Worm (Caenorhabditis elegans) whole organism, L3 larva: Measurements from ENCODE around the gene M03A1.8.

ENCODE experiments used
- ama-1 ChIP-seq: fragments of 150-350 bp; optimal IDR thresholded peaks from 2 replicates; lab custom pipeline; 2018
- ceh-16 ChIP-seq: sonication (generic microtip); optimal IDR thresholded peaks from 2 replicates; lab custom pipeline; 2017; ENCODE audit warnings: missing biosample characterization, missing genetic modification characterization
- ceh-28 ChIP-seq: fragments of 150-350 bp; optimal IDR thresholded peaks from 2 replicates; lab custom pipeline; 2014; ENCODE audit warnings: missing biosample characterization, missing genetic modification reagents, missing genetic modification characterization
- egl-5 ChIP-seq: fragments of 150-350 bp; optimal IDR thresholded peaks from 2 replicates; lab custom pipeline; 2017; ENCODE audit warnings: missing biosample characterization, missing genetic modification reagents, missing genetic modification characterization, inconsistent platforms
- elt-1 ChIP-seq: fragments of 150-350 bp; optimal IDR thresholded peaks from 2 replicates; lab custom pipeline; 2014; ENCODE audit warnings: missing biosample characterization, missing genetic modification characterization
- elt-3 ChIP-seq, 3 experiments: fragments of 150-350 bp in 1 of 3; sonication (generic microtip) in 2 of 3; optimal IDR thresholded peaks; 2 replicates in 2 of 3; 4 replicates in 1 of 3; lab custom pipeline; 2014 to 2017; ENCODE audit warnings: missing biosample characterization in 3 of 3, missing genetic modification characterization in 3 of 3
- fkh-10 ChIP-seq: sonication (generic microtip); optimal IDR thresholded peaks from 2 replicates; lab custom pipeline; 2017; ENCODE audit warnings: missing biosample characterization, missing genetic modification reagents, missing genetic modification characterization
- jun-1 ChIP-seq: fragments of 150-350 bp; optimal IDR thresholded peaks from 2 replicates; lab custom pipeline; 2014; ENCODE audit warnings: missing biosample characterization, missing genetic modification reagents, missing genetic modification characterization
- nfya-1 ChIP-seq: sonication (generic microtip); optimal IDR thresholded peaks from 2 replicates; lab custom pipeline; 2017; ENCODE audit warnings: missing genetic modification characterization, mild to moderate bottlenecking, missing compliant biosample characterization, antibody characterized with exemption, moderate library complexity; ENCODE audit not compliant: insufficient read depth
- nhr-11 ChIP-seq: fragments of 150-350 bp; optimal IDR thresholded peaks from 2 replicates; lab custom pipeline; 2014; ENCODE audit warnings: missing biosample characterization, missing genetic modification characterization
- nhr-12 ChIP-seq: fragments of 150-350 bp; optimal IDR thresholded peaks from 2 replicates; lab custom pipeline; 2014; ENCODE audit warnings: missing biosample characterization, missing genetic modification characterization
- nhr-43 ChIP-seq: sonication (generic microtip); optimal IDR thresholded peaks from 2 replicates; lab custom pipeline; 2016; ENCODE audit warnings: mild to moderate bottlenecking, missing genetic modification characterization, missing compliant biosample characterization; ENCODE audit not compliant: poor library complexity, severe bottlenecking
- nhr-76 ChIP-seq: fragments of 150-350 bp; sonication (generic microtip); optimal IDR thresholded peaks from 5 replicates; lab custom pipeline; 2014; ENCODE audit warnings: missing biosample characterization, missing genetic modification characterization
- snpc-4 ChIP-seq: fragments of 150-350 bp; optimal IDR thresholded peaks from 2 replicates; lab custom pipeline; 2014; ENCODE audit warnings: missing biosample characterization, missing genetic modification characterization

DNA sequence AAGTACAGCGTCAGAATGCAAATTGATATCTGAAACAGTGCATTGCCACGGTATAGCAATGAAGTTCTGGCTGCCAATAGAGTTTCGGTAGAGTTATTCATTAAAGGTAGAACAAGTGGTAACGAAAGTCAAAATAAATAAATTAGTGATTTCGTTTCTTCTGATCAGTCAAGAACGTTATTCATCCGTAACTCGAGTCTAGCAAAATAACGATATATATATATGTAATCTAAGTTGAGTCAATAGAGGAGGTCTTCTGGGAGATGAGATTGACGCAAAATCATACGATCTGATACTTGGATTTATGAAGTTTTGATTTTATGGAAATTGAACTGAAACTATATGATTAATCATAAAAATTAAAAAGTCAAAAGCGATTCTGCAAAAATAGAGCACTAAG lies 32.3 kb upstream of the M03A1.8 start, which contains the start of gene sra-35:
- TF ChIP-seq elt-3 (tag; optimal IDR thresholded peaks at IDR 0.05; lab: Kevin White, UChicago) (no peak), elt-1 (no peak), ceh-28 (tag; lab: Kevin White, UChicago) (no peak), nhr-12 (tag; lab: Kevin White, UChicago) (no peak), snpc-4 (tag; lab: Kevin White, UChicago) (no peak), ama-1 (no peak), nhr-11 (no peak), nhr-76 (tag; lab: Kevin White, UChicago) (no peak), nfya-1 (tag; lab: Kevin White, UChicago) (no peak), ceh-16 (no peak), egl-5 (tag; lab: Kevin White, UChicago) (no peak), jun-1 (tag; lab: Kevin White, UChicago) (no peak), nhr-43 (tag; lab: Kevin White, UChicago) (no peak), fkh-10 (GFP tag; lab: Kevin White, UChicago) (no peak)
